Worm (Caenorhabditis elegans) whole organism, young adult: Measurements from ENCODE around the gene ZK402.2.
A peak's percentile ranks its signal among the peaks of the same experiment; 100 is the strongest.

Experiments used
- B0336.3 ChIP-seq: fragments of 200-800 bp; sonication (Bioruptor generic); IDR thresholded peaks from 2 replicates; pipeline ENCODE4 v1.3.6; 2022; ENCODE audit warnings: missing genetic modification characterization, missing compliant biosample characterization
- C17E4.6 ChIP-seq: fragments of 200-800 bp; sonication (Bioruptor generic); IDR thresholded peaks from 2 replicates; pipeline ENCODE4 v1.3.6; 2022; ENCODE audit warnings: missing genetic modification reagents, missing genetic modification characterization, missing compliant biosample characterization
- F10E7.11 ChIP-seq: sonication (generic microtip); optimal IDR thresholded peaks from 2 replicates; lab custom pipeline; 2017; ENCODE audit warnings: mild to moderate bottlenecking, missing genetic modification characterization, moderate library complexity, missing compliant biosample characterization
- F37B4.10 ChIP-seq: fragments of 200-800 bp; sonication (Bioruptor generic); IDR thresholded peaks from 2 replicates; pipeline ENCODE4 v1.3.6; 2022; ENCODE audit warnings: missing genetic modification characterization, missing compliant biosample characterization
- F57A8.1 ChIP-seq: fragments of 200-800 bp; sonication (Bioruptor generic); optimal IDR thresholded peaks from 2 replicates; lab custom pipeline; 2018; ENCODE audit warnings: mild to moderate bottlenecking, missing genetic modification characterization, moderate library complexity, missing compliant biosample characterization
- Y53G8AR.9 ChIP-seq: fragments of 200-800 bp; sonication (Bioruptor generic); conservative IDR thresholded peaks from 2 replicates; pipeline ENCODE4 v1.3.6; 2022; ENCODE audit warnings: missing genetic modification reagents, missing genetic modification characterization, missing compliant biosample characterization
- Y67H2A.10 ChIP-seq: fragments of 200-800 bp; sonication (Bioruptor generic); conservative IDR thresholded peaks from 2 replicates; pipeline ENCODE4 v1.3.6; 2022; ENCODE audit warnings: missing genetic modification reagents, missing genetic modification characterization, missing compliant biosample characterization
- Y95B8A.8 ChIP-seq: fragments of 200-800 bp; sonication (Bioruptor generic); IDR thresholded peaks from 2 replicates; pipeline ENCODE4 v1.3.6; 2022; ENCODE audit warnings: missing genetic modification reagents, missing genetic modification characterization, missing compliant biosample characterization
- ZK185.1 ChIP-seq: sonication (generic microtip); optimal IDR thresholded peaks from 2 replicates; lab custom pipeline; 2016; ENCODE audit warnings: mild to moderate bottlenecking, missing genetic modification characterization, missing compliant biosample characterization; ENCODE audit not compliant: poor library complexity, severe bottlenecking
- ama-1 ChIP-seq, 3 experiments: fragments of 150-350 bp in 1 of 3; sonication (generic microtip) in 2 of 3; optimal IDR thresholded peaks; 2 replicates each; lab custom pipeline; 2014 to 2018; ENCODE audit warnings: missing biosample characterization in 2 of 3, missing genetic modification characterization in 2 of 3, missing genetic modification reagents in 2 of 3
- aptf-2 ChIP-seq: fragments of 200-800 bp; sonication (Bioruptor generic); conservative IDR thresholded peaks from 2 replicates; pipeline ENCODE4 v1.3.6; 2022; ENCODE audit warnings: missing genetic modification reagents, missing genetic modification characterization, missing compliant biosample characterization
- attf-5 ChIP-seq: fragments of 200-800 bp; sonication (Bioruptor generic); optimal IDR thresholded peaks from 2 replicates; lab custom pipeline; 2018; ENCODE audit warnings: mild to moderate bottlenecking, missing genetic modification characterization, missing compliant biosample characterization
- attf-6 ChIP-seq: fragments of 200-800 bp; sonication (Bioruptor generic); IDR thresholded peaks from 2 replicates; pipeline ENCODE4 v1.3.6; 2022; ENCODE audit warnings: missing genetic modification reagents, missing genetic modification characterization, missing compliant biosample characterization
- cebp-1 ChIP-seq, 2 experiments: fragments of 200-800 bp in 1 of 2; sonication (Bioruptor generic) in 1 of 2; sonication (generic microtip) in 1 of 2; IDR thresholded peaks in 1 of 2; optimal IDR thresholded peaks in 1 of 2; 2 replicates each; pipeline versions ENCODE4 v1.3.6 to Lab custom; 2017 to 2022; ENCODE audit warnings: missing compliant biosample characterization in 2 of 2, missing genetic modification characterization in 2 of 2, mild to moderate bottlenecking in 1 of 2, missing genetic modification reagents in 1 of 2, moderate library complexity in 1 of 2
- ceh-27 ChIP-seq: fragments of 200-800 bp; sonication (Bioruptor generic); optimal IDR thresholded peaks from 2 replicates; lab custom pipeline; 2018; ENCODE audit warnings: mild to moderate bottlenecking, missing genetic modification characterization, moderate library complexity, missing compliant biosample characterization
- ceh-40 ChIP-seq: fragments of 200-800 bp; sonication (Bioruptor generic); IDR thresholded peaks from 2 replicates; pipeline ENCODE4 v1.3.6; 2022; ENCODE audit warnings: missing genetic modification characterization, missing compliant biosample characterization
- ceh-79 ChIP-seq: sonication (generic microtip); optimal IDR thresholded peaks from 2 replicates; lab custom pipeline; 2017; ENCODE audit warnings: mild to moderate bottlenecking, missing genetic modification characterization, missing compliant biosample characterization
- ceh-91 ChIP-seq: fragments of 200-800 bp; sonication (Bioruptor generic); IDR thresholded peaks from 2 replicates; pipeline ENCODE4 v1.3.6; 2022; ENCODE audit warnings: missing genetic modification reagents, missing genetic modification characterization, missing compliant biosample characterization
- dox-1 ChIP-seq: fragments of 200-800 bp; sonication (Bioruptor generic); IDR thresholded peaks from 2 replicates; pipeline ENCODE4 v1.3.6; 2022; ENCODE audit warnings: missing genetic modification reagents, missing genetic modification characterization, missing compliant biosample characterization
- dpl-1 ChIP-seq: fragments of 150-350 bp; optimal IDR thresholded peaks from 2 replicates; lab custom pipeline; 2014; ENCODE audit warnings: missing biosample characterization, missing genetic modification reagents, missing genetic modification characterization
- ets-4 ChIP-seq: fragments of 200-800 bp; sonication (Bioruptor generic); optimal IDR thresholded peaks from 2 replicates; lab custom pipeline; 2018; ENCODE audit warnings: mild to moderate bottlenecking, missing genetic modification characterization, missing compliant biosample characterization
- fkh-3 ChIP-seq: sonication (generic microtip); optimal IDR thresholded peaks from 2 replicates; lab custom pipeline; 2016; ENCODE audit warnings: mild to moderate bottlenecking, missing genetic modification characterization, missing compliant biosample characterization
- hlh-12 ChIP-seq: sonication (generic microtip); optimal IDR thresholded peaks from 2 replicates; lab custom pipeline; 2016; ENCODE audit warnings: missing genetic modification characterization, missing compliant biosample characterization
- hmg-1.2 ChIP-seq: fragments of 200-800 bp; sonication (Bioruptor generic); IDR thresholded peaks from 2 replicates; pipeline ENCODE4 v1.3.6; 2022; ENCODE audit warnings: missing genetic modification reagents, missing genetic modification characterization, missing compliant biosample characterization
- let-526 ChIP-seq: fragments of 200-800 bp; sonication (Bioruptor generic); IDR thresholded peaks from 2 replicates; pipeline ENCODE4 v1.3.6; 2022; ENCODE audit warnings: missing genetic modification reagents, missing genetic modification characterization, missing compliant biosample characterization
- let-607 ChIP-seq, 2 experiments: fragments of 200-800 bp in 1 of 2; sonication (Bioruptor generic) in 1 of 2; sonication (generic microtip) in 1 of 2; optimal IDR thresholded peaks; 2 replicates each; lab custom pipeline; 2016 to 2018; ENCODE audit warnings: mild to moderate bottlenecking in 2 of 2, missing compliant biosample characterization in 2 of 2, missing genetic modification characterization in 2 of 2, moderate library complexity in 2 of 2, missing genotype in 1 of 2
- lin-26 ChIP-seq: fragments of 200-800 bp; sonication (Bioruptor generic); IDR thresholded peaks from 2 replicates; pipeline ENCODE4 v1.3.6; 2022; ENCODE audit warnings: missing genetic modification reagents, missing genetic modification characterization, missing compliant biosample characterization
- lin-54 ChIP-seq: fragments of 200-800 bp; sonication (Bioruptor generic); optimal IDR thresholded peaks from 2 replicates; lab custom pipeline; 2018; ENCODE audit warnings: mild to moderate bottlenecking, missing genetic modification characterization, missing compliant biosample characterization
- madf-10 ChIP-seq: sonication (generic microtip); optimal IDR thresholded peaks from 2 replicates; lab custom pipeline; 2016; ENCODE audit warnings: mild to moderate bottlenecking, missing genetic modification characterization, missing compliant biosample characterization
- madf-6 ChIP-seq: fragments of 200-800 bp; sonication (Bioruptor generic); IDR thresholded peaks from 2 replicates; pipeline ENCODE4 v1.3.6; 2022; ENCODE audit warnings: missing genetic modification reagents, missing genetic modification characterization, missing compliant biosample characterization
- mxl-1 ChIP-seq: sonication (generic microtip); optimal IDR thresholded peaks from 2 replicates; lab custom pipeline; 2016; ENCODE audit warnings: missing genetic modification characterization, missing compliant biosample characterization
- nfya-1 ChIP-seq: sonication (generic microtip); optimal IDR thresholded peaks from 2 replicates; lab custom pipeline; 2017; ENCODE audit warnings: antibody characterized with exemption, missing compliant biosample characterization, missing genetic modification characterization, borderline replicate concordance; ENCODE audit not compliant: insufficient read depth
- nhr-120 ChIP-seq: fragments of 200-800 bp; sonication (Bioruptor generic); IDR thresholded peaks from 2 replicates; pipeline ENCODE4 v1.3.6; 2022; ENCODE audit warnings: missing genetic modification characterization, missing compliant biosample characterization
- nhr-179 ChIP-seq: sonication (generic microtip); optimal IDR thresholded peaks from 2 replicates; lab custom pipeline; 2016; ENCODE audit warnings: mild to moderate bottlenecking, missing genetic modification characterization, missing compliant biosample characterization
- pbrm-1 ChIP-seq: fragments of 200-800 bp; sonication (Bioruptor generic); IDR thresholded peaks from 2 replicates; pipeline ENCODE4 v1.3.6; 2022; ENCODE audit warnings: missing genetic modification reagents, missing genetic modification characterization, missing compliant biosample characterization
- pha-4 ChIP-seq: fragments of 150-350 bp; sonication (generic microtip); optimal IDR thresholded peaks from 2 replicates; lab custom pipeline; 2014; ENCODE audit warnings: missing biosample characterization, missing genetic modification reagents, missing genetic modification characterization
- rec-8 ChIP-seq, 2 experiments: sonication (generic microtip); optimal IDR thresholded peaks; 2 replicates each; lab custom pipeline; 2016; ENCODE audit warnings: mild to moderate bottlenecking in 2 of 2, missing genetic modification characterization in 2 of 2, missing genetic modification reagents in 2 of 2, missing genotype in 2 of 2, missing biosample characterization in 1 of 2, missing compliant biosample characterization in 1 of 2, moderate library complexity in 1 of 2
- repo-1 ChIP-seq: sonication (generic microtip); optimal IDR thresholded peaks from 2 replicates; lab custom pipeline; 2017; ENCODE audit warnings: mild to moderate bottlenecking, missing genetic modification characterization, missing compliant biosample characterization
- rpc-1 ChIP-seq, 2 experiments: fragments of 150-350 bp in 1 of 2; sonication (generic microtip) in 1 of 2; optimal IDR thresholded peaks; 2 replicates each; lab custom pipeline; 2014 to 2018; ENCODE audit warnings: missing biosample characterization in 1 of 2, missing genetic modification characterization in 1 of 2, missing genetic modification reagents in 1 of 2, missing genotype in 1 of 2
- sdz-38 ChIP-seq: sonication (generic microtip); optimal IDR thresholded peaks from 2 replicates; lab custom pipeline; 2016; ENCODE audit warnings: missing genotype, missing genetic modification characterization, missing compliant biosample characterization
- somi-1 ChIP-seq: fragments of 200-800 bp; sonication (Bioruptor generic); optimal IDR thresholded peaks from 2 replicates; lab custom pipeline; 2018; ENCODE audit warnings: mild to moderate bottlenecking, missing genetic modification characterization, missing compliant biosample characterization
- tlf-1 ChIP-seq: fragments of 200-800 bp; sonication (Bioruptor generic); optimal IDR thresholded peaks from 2 replicates; lab custom pipeline; 2018; ENCODE audit warnings: mild to moderate bottlenecking, missing genetic modification characterization, missing compliant biosample characterization
- unc-130 ChIP-seq: sonication (generic microtip); optimal IDR thresholded peaks from 2 replicates; lab custom pipeline; 2016; ENCODE audit warnings: missing genetic modification reagents, missing genetic modification characterization, missing compliant biosample characterization
- ztf-18 ChIP-seq: sonication (generic microtip); optimal IDR thresholded peaks from 2 replicates; lab custom pipeline; 2016; ENCODE audit warnings: missing genotype, mild to moderate bottlenecking, missing genetic modification characterization, missing compliant biosample characterization
- ztf-26 ChIP-seq: sonication (generic microtip); optimal IDR thresholded peaks from 2 replicates; lab custom pipeline; 2017; ENCODE audit warnings: missing genetic modification characterization, missing compliant biosample characterization

The ZK402.2 gene

DNA sequence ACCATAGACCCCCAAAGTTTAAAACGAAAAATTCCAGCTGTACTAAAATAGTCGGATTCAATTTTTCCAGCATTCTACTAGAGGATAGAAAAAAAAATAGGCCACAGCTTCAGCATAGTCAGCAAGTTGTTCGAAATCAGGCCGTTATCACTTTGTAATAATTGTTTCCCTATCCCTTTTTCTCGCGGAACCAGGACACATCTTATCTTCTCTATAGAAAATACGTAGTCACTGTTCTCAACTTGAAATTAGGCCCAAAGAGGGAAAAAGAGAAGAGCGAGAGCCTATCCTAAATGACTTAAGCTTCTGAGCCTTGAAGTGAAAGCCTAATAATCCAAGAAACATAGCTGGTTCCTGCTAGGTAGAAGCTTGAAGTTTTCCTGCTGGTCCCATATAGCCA, 42.2 kb downstream of the ZK402.2 start (continued):
- TF ChIP-seq ztf-18 (tag; lab: Kevin White, UChicago) (no peak), sdz-38 (tag; lab: Kevin White, UChicago) (no peak), B0336.3 (GFP tag; lab: Robert Waterston, UW) (peak; percentile 36; the same call in 1 of the 2 replicates), dox-1 (GFP tag; lab: Robert Waterston, UW) (0 out of 2 replicates have a peak, but pooled peaks have one; percentile 16), nhr-179 (tag; lab: Kevin White, UChicago) (no peak), C17E4.6 (no peak), repo-1 (tag; lab: Kevin White, UChicago) (peak; percentile 17), cebp-1 (GFP tag; IDR thresholded peaks at IDR 0.05; lab: Robert Waterston, UW) (no peak), cebp-1 (tag; optimal IDR thresholded peaks at IDR 0.05; lab: Kevin White, UChicago) (no peak), ama-1 (optimal IDR thresholded peaks at IDR 0.05; lab: Kevin White, UChicago) (peak; percentile 76), ama-1 (GFP tag; optimal IDR thresholded peaks at IDR 0.05; lab: Kevin White, UChicago) (no peak), lin-26 (GFP tag; lab: Robert Waterston, UW) (no peak), F10E7.11 (tag; lab: Kevin White, UChicago) (no peak), let-607 (tag; optimal IDR thresholded peaks at IDR 0.05; lab: Kevin White, UChicago) (no peak), lin-54 (GFP tag; lab: Kevin White, UChicago) (peak; percentile 13), Y95B8A.8 (GFP tag; lab: Robert Waterston, UW) (no peak), Y67H2A.10 (GFP tag; lab: Robert Waterston, UW) (no peak), madf-6 (GFP tag; lab: Robert Waterston, UW) (no peak), F57A8.1 (no peak), aptf-2 (GFP tag; lab: Robert Waterston, UW) (no peak), tlf-1 (GFP tag; lab: Kevin White, UChicago) (peak; percentile 33), rec-8 (tag; optimal IDR thresholded peaks at IDR 0.05; lab: Kevin White, UChicago) (no peak), madf-10 (tag; lab: Kevin White, UChicago) (peak; percentile 25), Y53G8AR.9 (no peak), pha-4 (no peak), ets-4 (GFP tag; lab: Kevin White, UChicago) (no peak), attf-6 (GFP tag; lab: Robert Waterston, UW) (no peak), dpl-1 (GFP tag; lab: Kevin White, UChicago) (no peak), nfya-1 (tag; lab: Kevin White, UChicago) (no peak), F37B4.10 (GFP tag; lab: Robert Waterston, UW) (no peak), ceh-40 (GFP tag; lab: Robert Waterston, UW) (no peak), rpc-1 (optimal IDR thresholded peaks at IDR 0.05; lab: Kevin White, UChicago) (no peak), rpc-1 (tag; optimal IDR thresholded peaks at IDR 0.05; lab: Kevin White, UChicago) (no peak), ZK185.1 (peak; percentile 44), ceh-91 (GFP tag; lab: Robert Waterston, UW) (no peak)

ce11 chrX:1446593-1447141, 43.1 kb downstream of the ZK402.2 start, which contains the start of gene zfp-3:
zfp-3 (minus strand) TSS chrX:1446643.
- TF ChIP-seq somi-1 (GFP tag; lab: Kevin White, UChicago) (peak; percentile 75), unc-130 (GFP tag; lab: Kevin White, UChicago) (no peak), hlh-12 (no peak), fkh-3 (tag; lab: Kevin White, UChicago) (no peak), let-526 (GFP tag; lab: Robert Waterston, UW) (peak; percentile 80; the same call in 1 of the 2 replicates), ceh-27 (peak; percentile 95), hmg-1.2 (GFP tag; lab: Robert Waterston, UW) (peak; percentile 93), attf-5 (GFP tag; lab: Kevin White, UChicago) (peak; percentile 96), madf-10 (tag; lab: Kevin White, UChicago) (peak; percentile 79), ceh-40 (GFP tag; lab: Robert Waterston, UW) (no peak), sdz-38 (tag; lab: Kevin White, UChicago) (no peak), ceh-91 (GFP tag; lab: Robert Waterston, UW) (no peak), ceh-79 (tag; lab: Kevin White, UChicago) (no peak), pbrm-1 (GFP tag; lab: Robert Waterston, UW) (peak; percentile 90), madf-6 (GFP tag; lab: Robert Waterston, UW) (no peak), Y95B8A.8 (GFP tag; lab: Robert Waterston, UW) (no peak), ZK185.1 (peak; percentile 87), ztf-26 (peak; percentile 91), dpl-1 (GFP tag; lab: Kevin White, UChicago) (no peak), pha-4 (peak; percentile 84), ets-4 (GFP tag; lab: Kevin White, UChicago) (peak; percentile 19), nhr-120 (GFP tag; lab: Robert Waterston, UW) (no peak), mxl-1 (tag; lab: Kevin White, UChicago) (no peak)
